Worm (Caenorhabditis elegans) whole organism, mixed stage, embryonic: ENCODE measurements around the gene srab-2.

Experiments used
- M03D4.4 ChIP-seq: sonication (generic microtip); optimal IDR thresholded peaks from 2 replicates; lab custom pipeline; 2017; ENCODE audit warnings: mild to moderate bottlenecking, missing genetic modification characterization, missing compliant biosample characterization
- blmp-1 ChIP-seq: fragments of 150-350 bp; optimal IDR thresholded peaks from 2 replicates; lab custom pipeline; 2014; ENCODE audit warnings: missing biosample characterization, missing genetic modification characterization
- ceh-43 ChIP-seq: fragments of 200-800 bp; sonication (Bioruptor generic); optimal IDR thresholded peaks from 2 replicates; lab custom pipeline; 2018; ENCODE audit warnings: mild to moderate bottlenecking, missing genetic modification characterization, moderate library complexity, missing compliant biosample characterization
- ces-1 ChIP-seq: fragments of 150-350 bp; optimal IDR thresholded peaks from 2 replicates; lab custom pipeline; 2014; ENCODE audit warnings: missing biosample characterization, missing genetic modification reagents, missing genetic modification characterization
- cnd-1 ChIP-seq: fragments of 200-800 bp; sonication (Bioruptor generic); optimal IDR thresholded peaks from 2 replicates; lab custom pipeline; 2018; ENCODE audit warnings: mild to moderate bottlenecking, missing genetic modification characterization, missing compliant biosample characterization
- drap-1 ChIP-seq: fragments of 200-800 bp; sonication (Bioruptor generic); optimal IDR thresholded peaks from 3 replicates; lab custom pipeline; 2018; ENCODE audit warnings: mild to moderate bottlenecking, missing genetic modification characterization, missing compliant biosample characterization
- ham-2 ChIP-seq: fragments of 200-800 bp; sonication (Bioruptor generic); optimal IDR thresholded peaks from 2 replicates; lab custom pipeline; 2018; ENCODE audit warnings: mild to moderate bottlenecking, missing genetic modification characterization, missing compliant biosample characterization
- hlh-1 ChIP-seq: fragments of 150-350 bp; optimal IDR thresholded peaks from 2 replicates; lab custom pipeline; 2014; ENCODE audit warnings: missing biosample characterization, missing genetic modification reagents, missing genetic modification characterization
- lsy-2 ChIP-seq: fragments of 150-350 bp; optimal IDR thresholded peaks from 2 replicates; lab custom pipeline; 2014; ENCODE audit warnings: missing biosample characterization, missing genetic modification characterization
- mab-5 ChIP-seq: fragments of 150-350 bp; optimal IDR thresholded peaks from 2 replicates; lab custom pipeline; 2014; ENCODE audit warnings: missing biosample characterization, missing genetic modification characterization
- mep-1 ChIP-seq: fragments of 150-350 bp; optimal IDR thresholded peaks from 2 replicates; lab custom pipeline; 2017; ENCODE audit warnings: missing biosample characterization, missing genetic modification reagents, missing genetic modification characterization, inconsistent platforms
- mls-2 ChIP-seq: sonication (generic microtip); optimal IDR thresholded peaks from 2 replicates; lab custom pipeline; 2016; ENCODE audit warnings: mild to moderate bottlenecking, missing genetic modification characterization, moderate library complexity, missing compliant biosample characterization
- nhr-237 ChIP-seq: fragments of 150-350 bp; optimal IDR thresholded peaks from 2 replicates; lab custom pipeline; 2014; ENCODE audit warnings: missing biosample characterization, missing genetic modification characterization
- nhr-76 ChIP-seq: sonication (generic microtip); optimal IDR thresholded peaks from 2 replicates; lab custom pipeline; 2017; ENCODE audit warnings: missing biosample characterization, missing genetic modification characterization
- pha-4 ChIP-seq: fragments of 150-350 bp; optimal IDR thresholded peaks from 2 replicates; lab custom pipeline; 2018; ENCODE audit warnings: missing biosample characterization, missing genetic modification reagents, missing genetic modification characterization
- sem-2 ChIP-seq: fragments of 200-800 bp; sonication (Bioruptor generic); optimal IDR thresholded peaks from 2 replicates; lab custom pipeline; 2018; ENCODE audit warnings: mild to moderate bottlenecking, missing genetic modification characterization, missing compliant biosample characterization
- tbx-8 ChIP-seq: fragments of 200-800 bp; sonication (Bioruptor generic); optimal IDR thresholded peaks from 2 replicates; lab custom pipeline; 2018; ENCODE audit warnings: mild to moderate bottlenecking, missing genetic modification characterization, moderate library complexity, missing compliant biosample characterization
- unc-120 ChIP-seq: sonication (generic microtip); optimal IDR thresholded peaks from 2 replicates; lab custom pipeline; 2017; ENCODE audit warnings: missing genetic modification characterization, missing compliant biosample characterization; ENCODE audit not compliant: poor library complexity, severe bottlenecking
- unc-39 ChIP-seq: fragments of 150-350 bp; optimal IDR thresholded peaks from 2 replicates; lab custom pipeline; 2014; ENCODE audit warnings: missing biosample characterization, missing genetic modification characterization
- zip-8 ChIP-seq: fragments of 150-350 bp; optimal IDR thresholded peaks from 2 replicates; lab custom pipeline; 2014; ENCODE audit warnings: missing biosample characterization, missing genetic modification characterization
- ztf-11 ChIP-seq: fragments of 150-350 bp; optimal IDR thresholded peaks from 2 replicates; lab custom pipeline; 2014; ENCODE audit warnings: missing biosample characterization, missing genetic modification characterization

The srab-2 gene

ce11 chrV:5064761-5065421 is 39.9 kb downstream of the srab-2 start, which contains the start of gene mlk-1:
mlk-1 (minus strand) TSS chrV:5064811.
- TF ChIP-seq sem-2 = no peak
- no peak for TF ChIP-seq cnd-1 (tag; lab: Kevin White, UChicago)
- peak; percentile 41 for TF ChIP-seq mls-2 (tag; lab: Kevin White, UChicago)
- no peak for TF ChIP-seq nhr-76 (tag; lab: Kevin White, UChicago)
- TF ChIP-seq unc-120 = peak; percentile 48
- TF ChIP-seq ham-2 (GFP tag; lab: Kevin White, UChicago) = peak; percentile 66
- TF ChIP-seq mep-1 (tag; lab: Kevin White, UChicago) = peak; percentile 28
- TF ChIP-seq hlh-1 (tag; lab: Kevin White, UChicago) = no peak
- no peak for TF ChIP-seq ztf-11 (tag; lab: Kevin White, UChicago)
- peak; percentile 36 for TF ChIP-seq nhr-237 (tag; lab: Kevin White, UChicago)
- TF ChIP-seq drap-1 (GFP tag; lab: Kevin White, UChicago) = no peak
- peak; percentile 17 for TF ChIP-seq ces-1 (GFP tag; lab: Kevin White, UChicago)
- TF ChIP-seq blmp-1 (tag; lab: Kevin White, UChicago) = no peak
- no peak for TF ChIP-seq mab-5
- TF ChIP-seq lsy-2 (tag; lab: Kevin White, UChicago) = no peak
- TF ChIP-seq tbx-8 (GFP tag; lab: Kevin White, UChicago) = no peak
- no peak for TF ChIP-seq M03D4.4 (tag; lab: Kevin White, UChicago)
- TF ChIP-seq zip-8 (tag; lab: Kevin White, UChicago) = no peak
- TF ChIP-seq unc-39 (tag; lab: Kevin White, UChicago) = no peak
- TF ChIP-seq ceh-43 (GFP tag; lab: Kevin White, UChicago) = no peak
- TF ChIP-seq, all 35 proteins: peak for 6

ce11 chrV:5053335-5053734 is 51.5 kb downstream of the srab-2 start, which contains the start of gene cwp-4:
cwp-4 (plus strand) TSS chrV:5053635.
- no peak for TF ChIP-seq pha-4 (tag; lab: Kevin White, UChicago)
- TF ChIP-seq ceh-43 (GFP tag; lab: Kevin White, UChicago) = no peak
